Fruit fly (Drosophila melanogaster): ENCODE measurements around the gene lsn.

Gene lsn

DNA sequence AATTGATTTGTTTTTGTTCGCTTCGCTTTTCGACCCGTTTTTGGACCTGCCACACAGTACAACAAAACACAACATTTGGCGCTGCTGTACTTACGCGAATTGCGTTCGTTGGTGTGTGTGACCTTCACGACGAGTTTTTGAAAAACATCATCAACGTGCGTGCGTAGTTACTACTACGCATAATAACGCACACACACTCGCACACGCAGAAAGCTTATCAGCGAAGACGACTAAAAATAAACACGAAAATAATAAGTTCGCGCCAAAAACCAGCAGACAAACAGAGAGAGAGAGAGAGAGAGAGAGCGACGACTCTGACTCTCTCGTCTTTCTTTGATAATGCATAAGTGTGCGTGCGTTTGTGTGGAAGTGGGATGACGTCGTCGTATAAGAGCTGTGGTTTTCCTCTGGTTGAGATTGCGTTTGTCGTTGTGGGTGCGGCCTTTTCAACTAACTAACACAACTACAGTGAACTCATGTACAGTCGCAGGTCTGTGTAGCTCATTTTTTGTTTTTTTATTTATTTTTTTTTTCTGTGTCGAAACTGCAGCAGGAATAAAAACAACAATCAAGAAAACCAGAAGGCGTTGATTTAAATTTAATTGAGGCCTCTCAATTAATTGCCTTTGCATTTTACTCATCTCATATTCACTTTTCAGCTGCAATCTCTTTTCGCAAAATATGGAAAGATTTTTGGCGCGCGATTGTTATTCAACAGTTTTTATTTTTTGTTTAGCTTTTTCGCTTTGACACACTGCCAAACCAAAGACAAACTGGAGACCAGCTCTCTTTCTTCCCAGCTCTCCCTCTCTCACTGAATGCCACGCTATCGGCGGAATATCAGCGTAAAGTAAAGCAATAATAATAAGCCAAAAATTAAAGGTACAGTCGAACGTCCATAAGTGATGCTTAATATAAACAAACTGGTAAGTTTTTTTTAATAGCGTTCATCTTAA lies 11.1 kb upstream of the lsn start (continued):
- TF ChIP-seq kay (GFP tag; optimal IDR thresholded peaks at IDR 0.05) (no peak), oc (tag; optimal IDR thresholded peaks at IDR 0.05) (no peak), Fer1 (GFP tag; optimal IDR thresholded peaks at IDR 0.05) (peak; percentile 15), HLH4C (GFP tag; IDR thresholded peaks at IDR 0.05; ENCODE audit: partially characterized antibody) (no peak), corto (GFP tag; optimal IDR thresholded peaks at IDR 0.05) (peak; percentile 78), CG6272 (GFP tag; IDR thresholded peaks at IDR 0.05) (no peak), CG17361 (GFP tag; IDR thresholded peaks at IDR 0.05) (no peak), B-H2 (GFP tag; optimal IDR thresholded peaks at IDR 0.05) (no peak), CG10321 (GFP tag; IDR thresholded peaks at IDR 0.05) (no peak), vnd (GFP tag; IDR thresholded peaks at IDR 0.05; ENCODE audit: partially characterized antibody) (peak; percentile 26; the same call in 1 of the 3 replicates), CG10654 (GFP tag; optimal IDR thresholded peaks at IDR 0.05) (no peak), sima (GFP tag; optimal IDR thresholded peaks at IDR 0.05) (no peak), sr (GFP tag; IDR thresholded peaks at IDR 0.05) (no peak), ato (GFP tag; IDR thresholded peaks at IDR 0.05; ENCODE audit: partially characterized antibody) (no peak), CG5245 (GFP tag; optimal IDR thresholded peaks at IDR 0.05) (no peak), fd3F (GFP tag; optimal IDR thresholded peaks at IDR 0.05) (no peak), CHES-1-like (GFP tag; optimal IDR thresholded peaks at IDR 0.05) (peak; percentile 47), schlank (tag; optimal IDR thresholded peaks at IDR 0.05) (no peak), HLHmδ (GFP tag; optimal IDR thresholded peaks at IDR 0.05) (no peak), Camta (GFP tag; optimal IDR thresholded peaks at IDR 0.05) (no peak), Spps (tag; optimal IDR thresholded peaks at IDR 0.05) (no peak), CG31441 (GFP tag; IDR thresholded peaks at IDR 0.05) (no peak; the same call in 1 of the 2 replicates), HmgZ (tag; optimal IDR thresholded peaks at IDR 0.05) (peak; percentile 30), al (GFP tag; IDR thresholded peaks at IDR 0.05) (0 out of 2 replicates have a peak, but pooled peaks have one; percentile 12), Nf-YA (GFP tag; IDR thresholded peaks at IDR 0.05) (no peak), CG15601 (tag; optimal IDR thresholded peaks at IDR 0.05) (peak; percentile 58), CG10209 (GFP tag; optimal IDR thresholded peaks at IDR 0.05) (no peak), Ets65A (GFP tag) (no peak), CG30020 (tag; optimal IDR thresholded peaks at IDR 0.05) (no peak), pan (optimal IDR thresholded peaks at IDR 0.05) (no peak), pan (GFP tag; optimal IDR thresholded peaks at IDR 0.05 in 1 of 2, IDR thresholded peaks at IDR 0.05 in 1 of 2) (peak in 1 of 2 experiments; percentile 23), CG6654 (GFP tag; optimal IDR thresholded peaks at IDR 0.05) (no peak), Asciz (GFP tag; optimal IDR thresholded peaks at IDR 0.05) (no peak), CG7357 (GFP tag; IDR thresholded peaks at IDR 0.05) (no peak), hb (GFP tag; IDR thresholded peaks at IDR 0.05; ENCODE audit: partially characterized antibody) (no peak), hkb (optimal IDR thresholded peaks at IDR 0.05) (no peak), hkb (GFP tag; IDR thresholded peaks at IDR 0.05) (no peak), fu2 (GFP tag; optimal IDR thresholded peaks at IDR 0.05) (no peak), repo (GFP tag; optimal IDR thresholded peaks at IDR 0.05) (no peak), da (GFP tag; optimal IDR thresholded peaks at IDR 0.05) (no peak), Hsf (GFP tag; optimal IDR thresholded peaks at IDR 0.05) (peak; percentile 5), zfh2 (GFP tag; optimal IDR thresholded peaks at IDR 0.05) (peak; percentile 32), CG13296 (GFP tag; optimal IDR thresholded peaks at IDR 0.05) (peak; percentile 15), CG12769 (tag; optimal IDR thresholded peaks at IDR 0.05) (peak; percentile 80), CG3995 (GFP tag; optimal IDR thresholded peaks at IDR 0.05) (no peak), Abd-B (GFP tag; optimal IDR thresholded peaks at IDR 0.05) (no peak), sisA (GFP tag; IDR thresholded peaks at IDR 0.05) (no peak), Bteb2 (GFP tag; optimal IDR thresholded peaks at IDR 0.05) (no peak), tup (GFP tag; optimal IDR thresholded peaks at IDR 0.05) (no peak), dan (GFP tag; IDR thresholded peaks at IDR 0.05) (no peak)
